Worm (Caenorhabditis elegans) whole organism, midembryonic: ENCODE results near the gene sup-36.

Experiments
- flt-1 ChIP-seq: fragments of 200-800 bp; sonication (Bioruptor generic); IDR thresholded peaks from 2 replicates; pipeline ENCODE4 v1.3.6; 2022; ENCODE audit warnings: missing genetic modification characterization, missing compliant biosample characterization
- ref-1 ChIP-seq: fragments of 200-800 bp; sonication (Bioruptor generic); conservative IDR thresholded peaks from 2 replicates; pipeline ENCODE4 v1.3.6; 2022; ENCODE audit warnings: missing genetic modification reagents, missing genetic modification characterization, missing compliant biosample characterization
- ztf-29 ChIP-seq: fragments of 200-800 bp; sonication (Bioruptor generic); IDR thresholded peaks from 2 replicates; pipeline ENCODE4 v1.3.6; 2022; ENCODE audit warnings: missing genetic modification reagents, missing genetic modification characterization, missing compliant biosample characterization

DNA sequence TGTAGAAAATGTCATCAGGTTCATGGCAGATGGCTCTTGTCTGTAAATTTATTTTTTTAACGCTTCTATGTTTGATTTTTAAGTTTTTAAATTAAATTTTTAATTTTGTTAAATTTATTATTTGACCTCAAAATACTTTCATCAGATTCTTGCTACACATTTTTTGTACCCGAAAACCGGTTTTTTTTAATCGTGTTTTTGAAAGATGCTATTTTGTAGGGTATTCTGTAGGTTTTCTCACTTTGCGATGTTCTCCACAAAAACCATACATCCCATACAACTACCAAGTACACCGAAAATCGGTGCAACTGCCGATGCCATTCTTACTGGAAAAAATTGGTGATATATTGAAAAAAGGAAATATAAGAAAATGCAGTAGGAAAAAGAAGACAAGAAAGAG, 4.4 kb downstream of the sup-36 start, which contains the start of gene nstp-2:
- TF ChIP-seq flt-1 = no peak
- no peak for TF ChIP-seq ztf-29
- no peak for TF ChIP-seq ref-1
